Worm (Caenorhabditis elegans): ENCODE measurements around the gene K08H2.4.

- no peak for TF ChIP-seq nhr-11 (tag; optimal IDR thresholded peaks at IDR 0.05)
- no peak for TF ChIP-seq elt-1 (tag; optimal IDR thresholded peaks at IDR 0.05)
- no peak for TF ChIP-seq R02D3.7 (tag; optimal IDR thresholded peaks at IDR 0.05)
- TF ChIP-seq nhr-237 (tag; optimal IDR thresholded peaks at IDR 0.05), result no peak
- TF ChIP-seq nhr-77 (tag; optimal IDR thresholded peaks at IDR 0.05), result no peak
- TF ChIP-seq nhr-10 (tag; optimal IDR thresholded peaks at IDR 0.05), result no peak
- no peak for TF ChIP-seq snpc-4 (tag; optimal IDR thresholded peaks at IDR 0.05)
- TF ChIP-seq dmd-4 (tag; optimal IDR thresholded peaks at IDR 0.05), result no peak
- no peak for TF ChIP-seq ama-1 (optimal IDR thresholded peaks at IDR 0.05)
- no peak for TF ChIP-seq zag-1 (tag; optimal IDR thresholded peaks at IDR 0.05)
- no peak for TF ChIP-seq lin-39 (tag; optimal IDR thresholded peaks at IDR 0.05)
These were observed 25.8 kb upstream of the K08H2.4 start for ce11 chrX:13212528-13212927.
